Worm (Caenorhabditis elegans) whole organism, L4/young adult: ENCODE results near the gene C26F1.3.

Experiments used
- dao-5 ChIP-seq: sonication (generic microtip); optimal IDR thresholded peaks from 2 replicates; lab custom pipeline; 2016; ENCODE audit warnings: missing genotype, missing genetic modification characterization, moderate library complexity, missing compliant biosample characterization
- him-1 ChIP-seq: sonication (generic microtip); optimal IDR thresholded peaks from 2 replicates; lab custom pipeline; 2016; ENCODE audit warnings: missing genotype, missing genetic modification reagents, missing genetic modification characterization, missing compliant biosample characterization

DNA sequence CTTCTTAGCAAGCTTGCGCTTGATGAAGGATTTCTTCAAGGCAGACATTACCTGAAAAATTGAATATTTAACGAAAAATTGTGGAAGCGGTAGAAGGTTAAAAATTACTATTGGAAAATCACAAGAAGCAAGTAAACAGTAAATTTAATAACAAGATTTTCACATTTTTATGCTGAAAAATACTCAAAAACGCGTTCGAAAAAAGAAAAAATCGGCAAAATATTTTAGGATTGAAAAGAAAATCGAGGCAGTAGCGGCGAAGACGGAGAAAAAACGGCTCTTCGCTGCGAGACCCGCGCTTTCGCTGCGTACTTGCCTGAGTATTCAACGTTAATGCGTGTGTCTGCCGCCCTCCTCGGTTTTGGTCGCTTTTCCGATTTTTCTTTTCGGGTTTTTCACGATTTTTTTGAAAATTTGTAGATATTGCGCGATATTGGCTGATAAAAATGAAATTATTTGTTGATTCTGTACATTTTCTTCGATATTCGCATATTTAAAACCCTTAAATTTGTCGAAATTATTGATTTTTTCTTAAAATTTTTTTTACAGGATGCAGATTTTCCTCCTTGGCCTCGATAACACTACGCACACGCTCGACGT, 971 bp upstream of the C26F1.3 start, which contains the start of the genes rpl-39 and rps-30:
- TF ChIP-seq dao-5, result no peak
- TF ChIP-seq him-1 (tag; lab: Kevin White, UChicago), result no peak
